Fruit fly (Drosophila melanogaster): ENCODE data around the gene Ulp1.

DNA sequence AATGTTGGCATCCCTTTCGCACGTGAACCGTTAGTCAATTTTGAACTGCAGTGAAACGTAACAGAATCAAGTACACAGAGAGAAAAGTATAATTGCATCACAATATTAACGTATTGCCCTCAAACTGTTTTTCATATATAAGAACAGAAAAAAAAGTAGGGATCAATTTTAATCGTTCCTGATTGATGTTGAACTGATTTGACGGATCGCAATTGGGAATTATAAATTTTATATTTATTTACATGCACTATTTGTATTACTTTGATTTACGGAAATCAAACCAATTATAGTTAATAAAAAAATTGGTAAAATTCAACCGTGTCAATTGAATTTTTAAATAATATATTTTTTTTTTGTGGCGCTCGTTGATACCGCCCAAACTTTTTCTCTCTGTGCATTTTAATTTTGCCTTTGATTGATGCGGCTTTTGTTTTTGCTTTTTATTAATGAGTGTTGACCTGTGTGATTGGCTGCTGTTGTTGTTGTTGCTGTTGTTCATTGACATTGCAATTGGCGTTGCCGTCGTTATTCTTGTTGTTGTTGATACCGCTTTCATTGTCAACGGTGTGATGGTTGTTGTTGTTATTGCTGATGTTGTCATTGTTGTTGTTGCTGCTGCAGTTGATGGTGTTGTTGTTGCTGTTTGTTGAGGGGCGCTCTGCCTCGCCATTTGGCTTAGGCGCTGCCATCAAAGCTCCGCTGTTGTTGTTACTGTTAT, 55.3 kb downstream of the Ulp1 start:
- TF ChIP-seq psq (GFP tag; optimal IDR thresholded peaks at IDR 0.05) = peak; percentile 68
- TF ChIP-seq pan (optimal IDR thresholded peaks at IDR 0.05) = no peak
- TF ChIP-seq HLH106 (tag; optimal IDR thresholded peaks at IDR 0.05) = peak; percentile 74
- no peak for TF ChIP-seq CG32264 (GFP tag; optimal IDR thresholded peaks at IDR 0.05)
- peak in 1 of 2 experiments; percentile 83 for TF ChIP-seq foxo (GFP tag; optimal IDR thresholded peaks at IDR 0.05)
- no peak for TF ChIP-seq Vsx2 (GFP tag; optimal IDR thresholded peaks at IDR 0.05; ENCODE audit: partially characterized antibody)
- TF ChIP-seq Hr78 (GFP tag; optimal IDR thresholded peaks at IDR 0.05) = no peak
- peak; percentile 64 for TF ChIP-seq h (GFP tag; optimal IDR thresholded peaks at IDR 0.05)
- TF ChIP-seq Hr83 (GFP tag; optimal IDR thresholded peaks at IDR 0.05; ENCODE audit: poor library complexity, severe bottlenecking) = no peak
- TF ChIP-seq dmrt93B (GFP tag; optimal IDR thresholded peaks at IDR 0.05) = peak; percentile 65
- TF ChIP-seq CrebA (GFP tag; optimal IDR thresholded peaks at IDR 0.05; ENCODE audit: borderline replicate concordance) = no peak
- TF ChIP-seq Dif (GFP tag; optimal IDR thresholded peaks at IDR 0.05; ENCODE audit: partially characterized antibody) = no peak
- no peak for TF ChIP-seq Myc (optimal IDR thresholded peaks at IDR 0.05)
- TF ChIP-seq fru (GFP tag; optimal IDR thresholded peaks at IDR 0.05) = peak; percentile 64
